Fruit fly (Drosophila melanogaster) S2 (cell line): Measurements from ENCODE around the gene CG7656.

Experiments used
- CG8478 ChIP-seq: fragments of >200 bp; optimal IDR thresholded peaks from 2 replicates; lab custom pipeline; 2018
- CTCF ChIP-seq, 2 experiments: fragments of >200 bp; optimal IDR thresholded peaks; 2 replicates each; lab custom pipeline; 2018

The CG7656 gene

dm6 chr3L:15587445-15588381, at the start of gene CG7656:
TSS of gene CG7656 (minus strand) at chr3L:15588175.
- peak in 1 of 2 experiments; percentile 7 for TF ChIP-seq CTCF (optimal IDR thresholded peaks at IDR 0.05; lab: Kevin White, UChicago)
- no peak for TF ChIP-seq CG8478 (lab: Kevin White, UChicago)

- no peak for TF ChIP-seq CG8478 (lab: Kevin White, UChicago)
- no peak for TF ChIP-seq CTCF (optimal IDR thresholded peaks at IDR 0.05; lab: Kevin White, UChicago)
Observed at dm6 chr3L:15637618-15638017, 49.6 kb upstream of the CG7656 start.

dm6 chr3L:15636978-15637377, 49.0 kb upstream of the CG7656 start:
- TF ChIP-seq CTCF (optimal IDR thresholded peaks at IDR 0.05; lab: Kevin White, UChicago) = peak in 1 of 2 experiments; percentile 22
- no peak for TF ChIP-seq CG8478 (lab: Kevin White, UChicago)

- no peak for TF ChIP-seq CG8478 (lab: Kevin White, UChicago)
- TF ChIP-seq CTCF (optimal IDR thresholded peaks at IDR 0.05; lab: Kevin White, UChicago) = no peak
Observed at dm6 chr3L:15636359-15636758, 48.4 kb upstream of the CG7656 start.

dm6 chr3L:15634368-15635075, 46.5 kb upstream of the CG7656 start:
- TF ChIP-seq CG8478 (lab: Kevin White, UChicago) (no peak), CTCF (optimal IDR thresholded peaks at IDR 0.05; lab: Kevin White, UChicago) (no peak)

- no peak for TF ChIP-seq CTCF (optimal IDR thresholded peaks at IDR 0.05; lab: Kevin White, UChicago)
- TF ChIP-seq CG8478 (lab: Kevin White, UChicago) = no peak
Observed at dm6 chr3L:15632653-15633052, 44.7 kb upstream of the CG7656 start.

dm6 chr3L:15631067-15631466, 43.1 kb upstream of the CG7656 start:
- TF ChIP-seq CG8478 (lab: Kevin White, UChicago) = no peak

- TF ChIP-seq CG8478 (lab: Kevin White, UChicago) (no peak), CTCF (optimal IDR thresholded peaks at IDR 0.05; lab: Kevin White, UChicago) (no peak)
Observed at dm6 chr3L:15627295-15627694, 39.3 kb upstream of the CG7656 start.

dm6 chr3L:15625676-15626414, 37.9 kb upstream of the CG7656 start:
- TF ChIP-seq CTCF (optimal IDR thresholded peaks at IDR 0.05; lab: Kevin White, UChicago) (no peak), CG8478 (lab: Kevin White, UChicago) (no peak)

- TF ChIP-seq CG8478 (lab: Kevin White, UChicago) (no peak), CTCF (optimal IDR thresholded peaks at IDR 0.05; lab: Kevin White, UChicago) (no peak)
Observed at dm6 chr3L:15624944-15625610, 37.1 kb upstream of the CG7656 start.

- TF ChIP-seq CG8478 (lab: Kevin White, UChicago) (no peak), CTCF (optimal IDR thresholded peaks at IDR 0.05; lab: Kevin White, UChicago) (no peak)
Observed at dm6 chr3L:15624097-15624496, 36.1 kb upstream of the CG7656 start.

- TF ChIP-seq CTCF (optimal IDR thresholded peaks at IDR 0.05; lab: Kevin White, UChicago) (peak in 1 of 2 experiments; percentile 11), CG8478 (lab: Kevin White, UChicago) (no peak)
Observed at dm6 chr3L:15619626-15620247, 31.8 kb upstream of the CG7656 start, which contains the start of gene Phs. TSS of gene Phs (plus strand) at chr3L:15619901.

dm6 chr3L:15616900-15617299, 28.9 kb upstream of the CG7656 start:
- TF ChIP-seq CTCF (optimal IDR thresholded peaks at IDR 0.05; lab: Kevin White, UChicago) (no peak), CG8478 (lab: Kevin White, UChicago) (no peak)
